Worm (Caenorhabditis elegans): Measurements from ENCODE around the gene Y48B6A.10.
A peak's percentile ranks its signal among the peaks of the same experiment; 100 is the strongest.

Y48B6A.10 gene

DNA sequence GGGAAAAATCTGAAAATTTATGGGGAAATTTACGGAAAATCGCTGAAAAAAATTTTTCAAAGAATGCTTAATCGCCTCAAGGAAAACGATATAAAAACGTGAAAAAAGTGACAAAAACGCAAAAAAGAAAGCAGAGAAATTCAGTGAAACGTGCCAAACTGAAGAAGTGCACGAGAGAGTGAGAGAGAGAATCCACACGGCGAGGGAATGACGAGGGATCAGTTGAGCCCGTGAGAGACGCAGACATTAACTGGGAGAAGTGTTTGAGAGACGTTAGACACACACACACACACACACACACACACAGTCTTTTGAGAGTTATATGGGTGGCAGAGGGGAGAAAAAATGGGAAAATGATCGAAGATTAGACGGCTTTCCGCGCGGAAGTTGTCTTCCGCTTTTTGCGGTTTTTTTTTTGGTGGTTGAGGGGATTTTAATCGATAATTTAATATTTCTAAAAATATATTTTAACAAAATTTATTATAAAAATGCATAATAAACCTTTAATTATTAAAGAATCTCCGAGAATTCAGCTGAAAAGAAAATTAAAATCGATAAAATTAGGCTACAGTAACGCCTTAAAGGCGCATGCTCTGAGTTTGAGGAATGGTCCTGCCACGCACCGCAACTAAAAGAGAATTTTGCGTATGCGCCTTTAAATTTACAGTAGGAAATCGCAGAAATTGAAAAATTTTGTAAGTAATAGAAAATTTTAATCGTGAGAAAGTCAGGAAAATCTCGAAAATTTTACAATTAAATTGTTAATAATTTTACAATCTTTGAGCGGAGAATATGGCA is 30.4 kb downstream of the Y48B6A.10 start (continued):
- TF ChIP-seq tag-97 (GFP tag; IDR thresholded peaks at IDR 0.05) = no peak
- no peak for TF ChIP-seq aly-2 (tag; optimal IDR thresholded peaks at IDR 0.05)
- no peak for TF ChIP-seq mxl-2 (GFP tag; conservative IDR thresholded peaks at IDR 0.05)
- peak; percentile 53 for TF ChIP-seq nhr-6 (tag; optimal IDR thresholded peaks at IDR 0.05)
- TF ChIP-seq duxl-1 (tag; optimal IDR thresholded peaks at IDR 0.05; ENCODE audit: poor library complexity) = no peak
- TF ChIP-seq lin-38 (GFP tag; IDR thresholded peaks at IDR 0.05) = peak; percentile 57
- TF ChIP-seq mes-2 (tag; optimal IDR thresholded peaks at IDR 0.05; ENCODE audit: poor library complexity, severe bottlenecking) = peak; percentile 60
- no peak for TF ChIP-seq pha-4 (GFP tag; IDR thresholded peaks at IDR 0.05)
- TF ChIP-seq pha-4 (tag; optimal IDR thresholded peaks at IDR 0.05) = peak; percentile 60
- peak; percentile 97 for TF ChIP-seq hmg-1.1 (GFP tag; IDR thresholded peaks at IDR 0.05)
- TF ChIP-seq mdl-1 (tag; optimal IDR thresholded peaks at IDR 0.05) = peak in 1 of 2 experiments; percentile 77
- peak; percentile 11 for TF ChIP-seq nhr-48 (tag; optimal IDR thresholded peaks at IDR 0.05)
- peak; percentile 65 for TF ChIP-seq nhr-28 (tag; optimal IDR thresholded peaks at IDR 0.05)
- TF ChIP-seq snpc-1.2 (GFP tag; IDR thresholded peaks at IDR 0.05) = peak; percentile 69; the same call in 1 of the 2 replicates
- peak; percentile 36 for TF ChIP-seq nhr-11 (tag; optimal IDR thresholded peaks at IDR 0.05)
- 0 out of 2 replicates have a peak, but pooled peaks have one; percentile 15 for TF ChIP-seq tra-1 (GFP tag; IDR thresholded peaks at IDR 0.05)
- peak; percentile 60 for TF ChIP-seq mep-1 (tag; optimal IDR thresholded peaks at IDR 0.05)
- TF ChIP-seq mxl-3 (GFP tag; optimal IDR thresholded peaks at IDR 0.05) = peak; percentile 72
- TF ChIP-seq egl-43 (GFP tag; IDR thresholded peaks at IDR 0.05) = 0 out of 2 replicates have a peak, but pooled peaks have one; percentile 27
- TF ChIP-seq madf-5 (GFP tag; IDR thresholded peaks at IDR 0.05) = no peak
- TF ChIP-seq mdt-29 (GFP tag; IDR thresholded peaks at IDR 0.05) = no peak
- peak; percentile 74 for TF ChIP-seq nhr-77 (tag; optimal IDR thresholded peaks at IDR 0.05)
- TF ChIP-seq ceh-82 (tag; optimal IDR thresholded peaks at IDR 0.05) = no peak
- no peak for TF ChIP-seq ceh-44 (GFP tag; IDR thresholded peaks at IDR 0.05)
- TF ChIP-seq lsy-2 (tag; optimal IDR thresholded peaks at IDR 0.05) = peak in 1 of 2 experiments; percentile 37
- peak; percentile 67 for TF ChIP-seq unc-130 (GFP tag; optimal IDR thresholded peaks at IDR 0.05)
- peak; percentile 50 for TF ChIP-seq rbr-2 (tag; optimal IDR thresholded peaks at IDR 0.05)

DNA sequence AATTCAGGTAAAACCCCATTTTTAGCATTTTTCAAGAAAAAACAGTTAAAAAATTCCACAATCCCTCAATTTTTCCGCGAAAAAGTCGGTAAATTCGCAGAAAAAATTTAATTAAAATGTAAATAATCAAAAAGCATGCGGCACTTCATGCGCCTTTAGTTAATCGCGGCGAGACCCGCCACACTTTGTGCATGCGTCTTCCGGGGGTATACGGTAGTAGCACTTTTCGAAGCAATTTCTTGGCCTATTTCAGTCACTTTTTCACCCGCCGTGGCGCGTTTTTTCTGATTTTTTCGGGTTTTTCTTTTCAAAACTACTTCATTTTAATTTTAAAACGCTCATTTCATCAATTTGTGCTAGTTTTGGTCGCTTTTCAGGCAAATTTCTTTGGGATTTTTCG is 33.0 kb downstream of the Y48B6A.10 start:
- TF ChIP-seq lsy-2 (tag; optimal IDR thresholded peaks at IDR 0.05) = peak in 1 of 2 experiments; percentile 25
- TF ChIP-seq jun-1 (tag; optimal IDR thresholded peaks at IDR 0.05) = no peak
- no peak for TF ChIP-seq ceh-62 (tag; optimal IDR thresholded peaks at IDR 0.05)
- peak; percentile 54; the same call in 1 of the 2 replicates for TF ChIP-seq Y48G9A.11 (GFP tag; IDR thresholded peaks at IDR 0.05)
- peak; percentile 58 for TF ChIP-seq unc-130 (GFP tag; optimal IDR thresholded peaks at IDR 0.05)
- TF ChIP-seq mxl-3 (GFP tag; optimal IDR thresholded peaks at IDR 0.05) = no peak
- TF ChIP-seq ama-1 (optimal IDR thresholded peaks at IDR 0.05) = no peak
- TF ChIP-seq mes-2 (tag; optimal IDR thresholded peaks at IDR 0.05; ENCODE audit: poor library complexity, severe bottlenecking) = peak; percentile 23
- TF ChIP-seq lin-38 (GFP tag; IDR thresholded peaks at IDR 0.05) = peak; percentile 60
- peak; percentile 49 for TF ChIP-seq F49E8.2 (tag; optimal IDR thresholded peaks at IDR 0.05; ENCODE audit: borderline replicate concordance)

DNA sequence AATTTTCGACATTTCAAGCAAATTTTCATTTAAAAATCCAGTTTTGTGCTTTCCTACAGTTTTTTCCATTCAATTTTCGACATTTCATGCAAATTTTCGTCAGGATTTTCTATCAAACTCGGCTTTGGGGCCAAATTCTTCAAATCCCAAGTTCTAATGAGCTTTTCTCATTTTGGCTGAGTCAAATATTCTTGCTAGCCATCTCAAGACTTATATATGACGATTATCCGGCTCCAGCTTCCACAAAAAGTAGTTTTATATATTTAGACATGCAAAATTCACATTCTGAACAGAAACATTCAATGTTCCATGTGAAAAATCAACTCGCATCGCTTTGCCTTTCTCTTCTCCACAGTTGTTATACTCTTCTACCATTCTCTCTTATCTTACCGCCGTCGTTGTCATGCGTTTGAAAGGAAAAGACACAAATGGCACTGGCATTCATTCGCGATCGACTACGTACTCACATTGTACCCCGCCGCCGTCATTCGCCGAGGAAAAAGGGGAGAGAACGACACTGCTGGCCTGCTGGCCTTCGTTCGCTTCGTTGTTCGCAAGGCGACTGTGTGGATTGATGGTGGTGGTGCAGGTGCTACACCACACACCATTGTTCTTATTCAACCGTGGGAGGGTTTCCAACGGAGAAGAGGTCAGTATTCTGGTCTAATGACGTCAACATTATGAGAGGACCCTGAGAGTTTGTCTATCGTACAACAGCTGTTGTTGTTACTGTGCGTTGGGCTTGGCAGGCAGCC is 33.7 kb downstream of the Y48B6A.10 start:
- TF ChIP-seq unc-62 (GFP tag; optimal IDR thresholded peaks at IDR 0.05 in 1 of 2) (peak in 1 of 2 experiments; percentile 29), unc-62 (tag; optimal IDR thresholded peaks at IDR 0.05) (no peak), egl-43 (GFP tag; IDR thresholded peaks at IDR 0.05) (peak; percentile 23; the same call in 1 of the 2 replicates), Y48G9A.11 (GFP tag; IDR thresholded peaks at IDR 0.05) (no peak), ZK546.5 (tag; optimal IDR thresholded peaks at IDR 0.05) (no peak), dpl-1 (GFP tag; optimal IDR thresholded peaks at IDR 0.05) (peak; percentile 52), lin-38 (GFP tag; IDR thresholded peaks at IDR 0.05) (peak; percentile 22; the same call in 1 of the 2 replicates), mes-2 (tag; optimal IDR thresholded peaks at IDR 0.05; ENCODE audit: poor library complexity, severe bottlenecking) (peak; percentile 36), mep-1 (tag; optimal IDR thresholded peaks at IDR 0.05) (peak; percentile 75), mdl-1 (tag; optimal IDR thresholded peaks at IDR 0.05) (peak in 1 of 2 experiments; percentile 17), lin-39 (tag; optimal IDR thresholded peaks at IDR 0.05) (no peak), daf-16 (GFP tag; optimal IDR thresholded peaks at IDR 0.05) (no peak), daf-16 (tag; optimal IDR thresholded peaks at IDR 0.05) (peak; percentile 15), rbr-2 (tag; optimal IDR thresholded peaks at IDR 0.05) (peak; percentile 18), T26A8.4 (GFP tag; IDR thresholded peaks at IDR 0.05) (no peak), spr-3 (GFP tag; optimal IDR thresholded peaks at IDR 0.05) (no peak), lin-1 (GFP tag; IDR thresholded peaks at IDR 0.05) (peak; percentile 35; the same call in 1 of the 2 replicates), ztf-11 (tag; optimal IDR thresholded peaks at IDR 0.05) (no peak), mxl-3 (GFP tag; optimal IDR thresholded peaks at IDR 0.05) (peak; percentile 80), daf-12 (tag; optimal IDR thresholded peaks at IDR 0.05) (no peak)
